Fruit fly (Drosophila melanogaster) whole organism, wandering third instar larva: ENCODE data around the gene Acsf2.

Experiments
- Abd-B ChIP-seq: fragments of >200 bp; optimal IDR thresholded peaks from 2 replicates; lab custom pipeline; 2017; ENCODE audit warnings: missing biosample characterization, missing genetic modification characterization
- CG32264 ChIP-seq: fragments of 200-800 bp; sonication (Bioruptor generic); optimal IDR thresholded peaks from 2 replicates; lab custom pipeline; 2016; ENCODE audit warnings: missing biosample characterization, missing genetic modification characterization
- CG9705 ChIP-seq: fragments of 200-800 bp; sonication (Bioruptor generic); optimal IDR thresholded peaks from 2 replicates; lab custom pipeline; 2018; ENCODE audit warnings: missing biosample characterization, mild to moderate bottlenecking, missing genetic modification characterization
- CrebA ChIP-seq: fragments of 200-800 bp; sonication (Bioruptor generic); optimal IDR thresholded peaks from 2 replicates; lab custom pipeline; 2016; ENCODE audit warnings: missing biosample characterization, mild to moderate bottlenecking, missing genetic modification characterization, borderline replicate concordance
- Dfd ChIP-seq: fragments of >200 bp; optimal IDR thresholded peaks from 2 replicates; lab custom pipeline; 2017; ENCODE audit warnings: missing biosample characterization, missing genetic modification characterization
- Dif ChIP-seq: fragments of 200-275, 200-300 bp; sonication (Bioruptor generic); optimal IDR thresholded peaks from 2 replicates; lab custom pipeline; 2018; ENCODE audit warnings: missing biosample characterization, missing genetic modification characterization; ENCODE audit not compliant: partially characterized antibody
- GATAd ChIP-seq: sonication (Bioruptor generic); optimal IDR thresholded peaks from 2 replicates; lab custom pipeline; 2016; ENCODE audit warnings: missing biosample characterization, missing genetic modification characterization
- HLH106 ChIP-seq: fragments of 200-800 bp; optimal IDR thresholded peaks from 3 replicates; lab custom pipeline; 2019; ENCODE audit warnings: missing biosample characterization, mild to moderate bottlenecking, missing genetic modification characterization, moderate library complexity
- Hnf4 ChIP-seq: fragments of 200-800 bp; sonication (Bioruptor generic); optimal IDR thresholded peaks from 2 replicates; lab custom pipeline; 2016; ENCODE audit warnings: missing biosample characterization, mild to moderate bottlenecking, missing genetic modification characterization
- Hr78 ChIP-seq: fragments of >200 bp; optimal IDR thresholded peaks from 2 replicates; lab custom pipeline; 2017; ENCODE audit warnings: missing biosample characterization, missing genetic modification characterization
- Hr83 ChIP-seq: fragments of 200-300 bp; sonication (Bioruptor generic); optimal IDR thresholded peaks from 2 replicates; lab custom pipeline; 2016; ENCODE audit warnings: missing biosample characterization, mild to moderate bottlenecking, missing genetic modification characterization, moderate library complexity; ENCODE audit not compliant: poor library complexity, severe bottlenecking
- Jra ChIP-seq: sonication (Bioruptor generic); optimal IDR thresholded peaks from 2 replicates; lab custom pipeline; 2016; ENCODE audit warnings: missing biosample characterization, missing genetic modification characterization
- Mio ChIP-seq: sonication (Bioruptor generic); optimal IDR thresholded peaks from 2 replicates; lab custom pipeline; 2016; ENCODE audit warnings: missing biosample characterization, missing genetic modification characterization
- Myc ChIP-seq: fragments of >200 bp; optimal IDR thresholded peaks from 2 replicates; lab custom pipeline; 2017
- N ChIP-seq: fragments of >200 bp; optimal IDR thresholded peaks from 2 replicates; lab custom pipeline; 2018; ENCODE audit warnings: missing biosample characterization, missing external identifiers, missing genetic modification characterization
- OdsH ChIP-seq: fragments of 200-800 bp; sonication (Bioruptor generic); optimal IDR thresholded peaks from 2 replicates; lab custom pipeline; 2016; ENCODE audit warnings: missing biosample characterization, mild to moderate bottlenecking, missing genetic modification characterization
- Rel ChIP-seq, 2 experiments: fragments of 200-800 bp; sonication (Bioruptor generic) in 1 of 2; optimal IDR thresholded peaks; 2 replicates in 1 of 2; 3 replicates in 1 of 2; lab custom pipeline; 2016 to 2019; ENCODE audit warnings: mild to moderate bottlenecking in 2 of 2, missing biosample characterization in 2 of 2, missing genetic modification characterization in 2 of 2, moderate library complexity in 1 of 2
- Sp1 ChIP-seq: fragments of 200-800 bp; sonication (Bioruptor generic); optimal IDR thresholded peaks from 3 replicates; lab custom pipeline; 2019; ENCODE audit warnings: missing biosample characterization, mild to moderate bottlenecking, missing genetic modification characterization, moderate library complexity
- Vsx2 ChIP-seq: fragments of 200-300, 225-300 bp; sonication (Bioruptor generic); optimal IDR thresholded peaks from 2 replicates; lab custom pipeline; 2018; ENCODE audit warnings: missing biosample characterization, missing genetic modification characterization; ENCODE audit not compliant: partially characterized antibody
- br ChIP-seq: fragments of 200-800 bp; sonication (Bioruptor generic); optimal IDR thresholded peaks from 2 replicates; lab custom pipeline; 2016; ENCODE audit warnings: missing biosample characterization, missing genetic modification characterization
- brk ChIP-seq: fragments of 200-800 bp; sonication (Bioruptor generic); optimal IDR thresholded peaks from 2 replicates; lab custom pipeline; 2016; ENCODE audit warnings: missing biosample characterization, mild to moderate bottlenecking, missing genetic modification characterization
- dl ChIP-seq, 2 experiments: fragments of 175-275, 200-275 bp in 1 of 2; fragments of 200-275 bp in 1 of 2; sonication (Bioruptor generic); optimal IDR thresholded peaks; lab custom pipeline; 2018; ENCODE audit warnings: mild to moderate bottlenecking in 2 of 2, missing biosample characterization in 2 of 2, missing genetic modification characterization in 2 of 2, moderate library complexity in 2 of 2; ENCODE audit not compliant: partially characterized antibody in 2 of 2, insufficient read depth in 1 of 2
- dmrt93B ChIP-seq: fragments of 200-800 bp; sonication (Bioruptor generic); optimal IDR thresholded peaks from 2 replicates; lab custom pipeline; 2018; ENCODE audit warnings: missing biosample characterization, mild to moderate bottlenecking, missing genetic modification characterization
- dsf ChIP-seq: sonication (Bioruptor generic); optimal IDR thresholded peaks from 2 replicates; lab custom pipeline; 2016; ENCODE audit warnings: missing biosample characterization, missing genetic modification characterization, borderline replicate concordance
- ey ChIP-seq: fragments of 200-800 bp; sonication (Bioruptor generic); optimal IDR thresholded peaks from 2 replicates; lab custom pipeline; 2016; ENCODE audit warnings: missing biosample characterization, missing genetic modification characterization
- foxo ChIP-seq, 2 experiments: fragments of 200-800 bp; sonication (Bioruptor generic); optimal IDR thresholded peaks; 2 replicates in 1 of 2; 3 replicates in 1 of 2; lab custom pipeline; 2016 to 2017; ENCODE audit warnings: missing biosample characterization in 2 of 2, missing genetic modification characterization in 2 of 2
- fru ChIP-seq: fragments of 200-800 bp; sonication (Bioruptor generic); optimal IDR thresholded peaks from 3 replicates; lab custom pipeline; 2016; ENCODE audit warnings: missing biosample characterization, mild to moderate bottlenecking, missing genetic modification characterization
- h ChIP-seq: fragments of 200-800 bp; sonication (Bioruptor generic); optimal IDR thresholded peaks from 3 replicates; lab custom pipeline; 2016; ENCODE audit warnings: missing biosample characterization, mild to moderate bottlenecking, missing genetic modification characterization
- jim ChIP-seq: fragments of 175-275, 200-325 bp; sonication (Bioruptor generic); optimal IDR thresholded peaks from 2 replicates; lab custom pipeline; 2016; ENCODE audit warnings: missing biosample characterization, mild to moderate bottlenecking, missing genetic modification characterization
- lola ChIP-seq: fragments of >200 bp; optimal IDR thresholded peaks from 2 replicates; lab custom pipeline; 2017; ENCODE audit warnings: missing biosample characterization, missing genetic modification characterization
- pan ChIP-seq: fragments of >200 bp; optimal IDR thresholded peaks from 2 replicates; lab custom pipeline; 2017
- psq ChIP-seq: fragments of 200-800 bp; sonication (Bioruptor generic); optimal IDR thresholded peaks from 3 replicates; lab custom pipeline; 2017; ENCODE audit warnings: missing biosample characterization, mild to moderate bottlenecking, missing genetic modification characterization, moderate library complexity
- rgr ChIP-seq: fragments of 200-800 bp; sonication (Bioruptor generic); optimal IDR thresholded peaks from 3 replicates; lab custom pipeline; 2016; ENCODE audit warnings: missing biosample characterization, mild to moderate bottlenecking, missing genetic modification characterization
- sage ChIP-seq: fragments of 200-800 bp; sonication (Bioruptor generic); optimal IDR thresholded peaks from 2 replicates; lab custom pipeline; 2016; ENCODE audit warnings: missing biosample characterization, mild to moderate bottlenecking, missing genetic modification characterization
- sv ChIP-seq: fragments of 200-800 bp; sonication (Bioruptor generic); optimal IDR thresholded peaks from 3 replicates; lab custom pipeline; 2016; ENCODE audit warnings: missing biosample characterization, missing genetic modification characterization
- tai ChIP-seq: sonication (Bioruptor generic); optimal IDR thresholded peaks from 2 replicates; lab custom pipeline; 2016; ENCODE audit warnings: missing biosample characterization, missing genetic modification characterization
- usp ChIP-seq: fragments of >200 bp; optimal IDR thresholded peaks from 2 replicates; lab custom pipeline; 2017; ENCODE audit warnings: missing biosample characterization, missing genetic modification characterization
- woc ChIP-seq: sonication (Bioruptor generic); optimal IDR thresholded peaks from 2 replicates; lab custom pipeline; 2016; ENCODE audit warnings: missing biosample characterization, mild to moderate bottlenecking, missing genetic modification characterization

Gene Acsf2

dm6 chr2L:5299628-5299986, 42.4 kb downstream of the Acsf2 start:
- TF ChIP-seq Vsx2 = no peak
- no peak for TF ChIP-seq dl (GFP tag; optimal IDR thresholded peaks at IDR 0.05; lab: Kevin White, UChicago; ENCODE audit: insufficient read depth in 1 of 2, partially characterized antibody in 2 of 2)
- TF ChIP-seq brk = no peak
- TF ChIP-seq usp = no peak
- TF ChIP-seq sage (GFP tag; lab: Kevin White, UChicago) = no peak
- peak; percentile 13 for TF ChIP-seq Dif (GFP tag; lab: Kevin White, UChicago)

dm6 chr2L:5298978-5299627, 42.9 kb downstream of the Acsf2 start:
- no peak for TF ChIP-seq Rel (GFP tag; optimal IDR thresholded peaks at IDR 0.05; lab: Kevin White, UChicago)
- TF ChIP-seq Rel (tag; optimal IDR thresholded peaks at IDR 0.05; lab: Kevin White, UChicago) = peak; percentile 89
- TF ChIP-seq brk = peak; percentile 35
- peak; percentile 4 for TF ChIP-seq Jra (GFP tag; lab: Kevin White, UChicago)
- TF ChIP-seq tai (GFP tag; lab: Kevin White, UChicago) = no peak
- peak; percentile 87 for TF ChIP-seq ey (GFP tag; lab: Kevin White, UChicago)
- no peak for TF ChIP-seq sage (GFP tag; lab: Kevin White, UChicago)
- peak; percentile 49 for TF ChIP-seq dmrt93B
- no peak for TF ChIP-seq Dfd (GFP tag; lab: Kevin White, UChicago)
- TF ChIP-seq br (GFP tag; lab: Kevin White, UChicago) = peak; percentile 89
- TF ChIP-seq Mio = no peak
- no peak for TF ChIP-seq GATAd
- peak; percentile 80 for TF ChIP-seq psq (GFP tag; lab: Kevin White, UChicago)
- no peak for TF ChIP-seq jim (GFP tag; lab: Kevin White, UChicago)
- TF ChIP-seq Vsx2 = no peak
- TF ChIP-seq dsf (GFP tag; lab: Kevin White, UChicago) = no peak
- peak; percentile 91 for TF ChIP-seq Sp1 (GFP tag; lab: Kevin White, UChicago)
- peak; percentile 80 for TF ChIP-seq Hnf4 (GFP tag; lab: Kevin White, UChicago)
- TF ChIP-seq dl (GFP tag; optimal IDR thresholded peaks at IDR 0.05; lab: Kevin White, UChicago; ENCODE audit: insufficient read depth in 1 of 2, partially characterized antibody in 2 of 2) = no peak
- peak in 1 of 2 experiments; percentile 82 for TF ChIP-seq foxo (GFP tag; optimal IDR thresholded peaks at IDR 0.05; lab: Kevin White, UChicago)
- no peak for TF ChIP-seq Abd-B (GFP tag; lab: Kevin White, UChicago)
- no peak for TF ChIP-seq usp
- peak; percentile 18 for TF ChIP-seq woc (GFP tag; lab: Kevin White, UChicago)
- TF ChIP-seq HLH106 (tag; lab: Kevin White, UChicago) = peak; percentile 77
- no peak for TF ChIP-seq Hr83
- peak; percentile 86 for TF ChIP-seq rgr (GFP tag; lab: Kevin White, UChicago)
- no peak for TF ChIP-seq pan
- peak; percentile 88 for TF ChIP-seq OdsH (GFP tag; lab: Kevin White, UChicago)
- TF ChIP-seq h (GFP tag; lab: Kevin White, UChicago) = peak; percentile 84
- TF ChIP-seq CG9705 = peak; percentile 24
- TF ChIP-seq Myc (lab: Kevin White, UChicago) = no peak
- TF ChIP-seq lola (GFP tag; lab: Kevin White, UChicago) = no peak
- no peak for TF ChIP-seq Dif (GFP tag; lab: Kevin White, UChicago)
- TF ChIP-seq fru = peak; percentile 85
- no peak for TF ChIP-seq CG32264
- TF ChIP-seq sv (GFP tag; lab: Kevin White, UChicago) = peak; percentile 66
- peak; percentile 28 for TF ChIP-seq CrebA (GFP tag; lab: Kevin White, UChicago)
- no peak for TF ChIP-seq Hr78 (GFP tag; lab: Kevin White, UChicago)
- no peak for TF ChIP-seq N

- TF ChIP-seq pan = no peak
- TF ChIP-seq Rel (GFP tag; optimal IDR thresholded peaks at IDR 0.05; lab: Kevin White, UChicago) = no peak
- no peak for TF ChIP-seq Rel (tag; optimal IDR thresholded peaks at IDR 0.05; lab: Kevin White, UChicago)
- no peak for TF ChIP-seq HLH106 (tag; lab: Kevin White, UChicago)
- no peak for TF ChIP-seq CG9705
- TF ChIP-seq N = no peak
- TF ChIP-seq brk = no peak
- no peak for TF ChIP-seq CrebA (GFP tag; lab: Kevin White, UChicago)
- TF ChIP-seq Dfd (GFP tag; lab: Kevin White, UChicago) = no peak
- no peak for TF ChIP-seq Abd-B (GFP tag; lab: Kevin White, UChicago)
- no peak for TF ChIP-seq Hnf4 (GFP tag; lab: Kevin White, UChicago)
- no peak for TF ChIP-seq fru
- TF ChIP-seq dmrt93B = no peak
- no peak for TF ChIP-seq foxo (GFP tag; optimal IDR thresholded peaks at IDR 0.05; lab: Kevin White, UChicago)
- TF ChIP-seq Dif (GFP tag; lab: Kevin White, UChicago) = no peak
- no peak for TF ChIP-seq Myc (lab: Kevin White, UChicago)
- TF ChIP-seq psq (GFP tag; lab: Kevin White, UChicago) = no peak
- TF ChIP-seq jim (GFP tag; lab: Kevin White, UChicago) = no peak
- no peak for TF ChIP-seq Jra (GFP tag; lab: Kevin White, UChicago)
- TF ChIP-seq Mio = no peak
These were observed 44.1 kb downstream of the Acsf2 start for dm6 chr2L:5297961-5298311.
